Worm (Caenorhabditis elegans) whole organism, L4/young adult: ENCODE measurements around the gene grwd-1.

Source experiments
- W03F9.2 ChIP-seq: fragments of 150-350 bp; optimal IDR thresholded peaks from 2 replicates; lab custom pipeline; 2014; ENCODE audit warnings: missing biosample characterization, missing genetic modification characterization
- dao-5 ChIP-seq: sonication (generic microtip); optimal IDR thresholded peaks from 2 replicates; lab custom pipeline; 2016; ENCODE audit warnings: missing genotype, missing genetic modification characterization, moderate library complexity, missing compliant biosample characterization
- him-1 ChIP-seq: sonication (generic microtip); optimal IDR thresholded peaks from 2 replicates; lab custom pipeline; 2016; ENCODE audit warnings: missing genotype, missing genetic modification reagents, missing genetic modification characterization, missing compliant biosample characterization

grwd-1 gene

DNA sequence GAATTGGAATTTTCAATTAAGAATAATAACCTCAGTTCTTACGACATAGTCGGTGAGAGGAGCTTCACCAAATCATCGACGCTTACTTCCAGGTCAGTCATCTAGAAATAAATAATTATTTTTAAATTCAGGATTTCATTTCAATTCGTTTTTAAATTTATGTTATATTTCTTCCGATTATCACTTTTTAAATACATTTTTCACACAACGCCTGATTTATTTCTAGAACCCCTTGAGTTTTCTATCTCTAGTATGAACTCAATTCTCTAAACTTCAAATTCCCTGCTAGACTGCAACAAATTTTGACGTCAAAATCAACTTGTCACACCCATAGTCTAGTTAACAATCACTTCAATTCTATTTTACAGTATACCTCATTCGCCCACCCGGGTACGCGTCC is 3.8 kb upstream of the grwd-1 start, which contains the start of gene Y54H5A.2:
Gene Y54H5A.2 (minus strand): TSS at position 101 of the 400 bp plus-strand sequence.
- TF ChIP-seq him-1 (no peak), W03F9.2 (tag; lab: Kevin White, UChicago) (no peak), dao-5 (tag; lab: Kevin White, UChicago) (no peak)

DNA sequence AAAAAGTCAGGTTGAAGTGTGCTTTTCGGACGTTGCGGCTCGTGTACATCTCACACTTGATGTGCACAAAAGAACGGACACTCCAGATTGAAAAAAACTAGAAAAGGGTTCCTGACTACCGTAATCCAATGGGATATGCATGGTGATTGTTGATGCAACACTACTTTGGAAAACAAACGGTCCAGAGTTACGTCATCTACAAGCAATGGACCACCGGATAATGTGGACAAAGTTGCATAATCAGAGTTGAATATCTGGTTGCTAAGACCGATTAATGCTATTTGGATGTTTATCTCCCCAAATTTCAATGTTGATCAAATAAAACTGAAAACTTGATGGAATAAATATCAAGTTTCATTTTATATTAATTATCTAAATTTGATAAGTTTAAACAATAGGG is 3.3 kb upstream of the grwd-1 start:
- TF ChIP-seq him-1: no peak
- TF ChIP-seq dao-5 (tag; lab: Kevin White, UChicago): no peak
- TF ChIP-seq W03F9.2 (tag; lab: Kevin White, UChicago): no peak

DNA sequence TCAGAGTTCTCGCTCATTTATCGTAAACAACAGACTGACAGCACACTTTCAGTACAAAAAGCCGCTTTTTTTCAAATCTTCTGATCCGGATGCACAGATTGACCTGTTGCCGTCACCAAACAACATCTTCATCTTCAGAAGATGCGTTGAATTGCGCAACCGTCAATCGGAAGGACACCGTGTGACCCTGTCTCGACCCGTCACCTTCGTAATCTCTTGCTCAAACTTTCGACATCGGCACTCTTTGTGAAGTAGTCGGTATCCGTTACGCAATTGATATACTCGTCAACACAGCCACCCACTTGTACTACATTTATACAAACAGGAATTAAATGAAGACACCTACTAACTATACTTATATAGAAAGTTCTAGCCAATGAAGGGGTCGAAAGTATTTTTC is 2.3 kb upstream of the grwd-1 start:
- no peak for TF ChIP-seq him-1
- TF ChIP-seq W03F9.2 (tag; lab: Kevin White, UChicago): no peak
- TF ChIP-seq dao-5 (tag; lab: Kevin White, UChicago): no peak

DNA sequence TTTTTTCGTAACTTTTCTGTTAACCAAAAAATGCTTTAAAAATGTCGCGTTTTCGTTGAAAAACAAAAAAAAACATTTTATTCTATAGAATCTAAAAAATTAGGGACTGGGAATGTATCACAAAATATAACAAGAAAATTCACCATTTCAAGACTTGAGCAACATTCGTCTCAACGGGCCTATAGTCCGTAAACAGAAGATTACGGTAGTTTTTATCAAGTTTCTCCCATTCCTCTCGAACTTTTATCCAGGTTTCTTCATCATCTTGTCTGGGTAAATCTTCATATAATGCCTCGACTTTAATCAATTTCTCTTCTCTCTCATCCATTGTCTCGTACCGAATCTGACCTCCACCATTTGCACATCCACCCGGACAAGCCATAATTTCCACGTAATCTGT is 2.1 kb downstream of the grwd-1 start:
- no peak for TF ChIP-seq him-1
- TF ChIP-seq W03F9.2 (tag; lab: Kevin White, UChicago): no peak
- TF ChIP-seq dao-5 (tag; lab: Kevin White, UChicago): no peak

DNA sequence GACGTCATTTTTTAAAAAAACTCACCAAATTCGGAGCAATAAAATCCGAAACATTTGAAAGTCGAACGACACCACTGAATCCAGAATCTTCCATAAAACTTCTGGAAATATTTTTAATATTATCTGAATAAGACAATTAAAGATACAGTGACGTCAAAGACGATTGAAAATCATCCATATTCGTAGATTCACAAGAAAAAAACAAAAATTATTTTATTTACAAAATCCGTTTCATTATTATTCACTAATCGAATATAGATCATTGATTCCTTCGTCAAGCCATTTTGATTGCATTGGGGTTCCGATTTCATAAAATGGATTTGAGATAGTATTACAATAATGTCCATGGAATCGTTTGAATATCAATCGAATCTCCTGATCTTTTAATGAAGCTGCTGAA is 5.4 kb downstream of the grwd-1 start, which contains the start of gene oxy-4:
Gene oxy-4 (minus strand): TSS at position 101 of the 400 bp plus-strand sequence.
- no peak for TF ChIP-seq W03F9.2 (tag; lab: Kevin White, UChicago)
- no peak for TF ChIP-seq him-1
- TF ChIP-seq dao-5 (tag; lab: Kevin White, UChicago): no peak

DNA sequence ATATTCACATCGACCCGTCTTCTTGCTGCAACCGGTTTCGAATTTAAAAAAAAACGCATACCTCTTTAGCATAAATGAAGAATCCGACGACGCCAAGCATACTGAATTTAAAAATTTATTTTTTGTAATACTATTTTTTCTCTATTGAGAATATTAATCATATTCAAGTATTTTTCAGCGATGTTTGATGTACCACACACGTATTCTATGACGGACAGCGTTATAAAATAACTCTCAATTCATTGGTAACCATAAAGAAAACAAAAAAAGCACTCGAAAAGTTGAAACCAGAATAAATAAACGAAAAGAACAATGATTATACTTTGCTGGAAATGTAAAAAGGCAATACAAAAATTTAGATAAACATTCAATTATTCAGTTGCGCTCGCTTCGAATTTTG is 6.2 kb downstream of the grwd-1 start, which contains the start of gene T10F2.5:
Gene T10F2.5 (minus strand): TSS at position 101 of the 400 bp plus-strand sequence.
- TF ChIP-seq dao-5 (tag; lab: Kevin White, UChicago) (no peak), W03F9.2 (tag; lab: Kevin White, UChicago) (no peak), him-1 (no peak)

DNA sequence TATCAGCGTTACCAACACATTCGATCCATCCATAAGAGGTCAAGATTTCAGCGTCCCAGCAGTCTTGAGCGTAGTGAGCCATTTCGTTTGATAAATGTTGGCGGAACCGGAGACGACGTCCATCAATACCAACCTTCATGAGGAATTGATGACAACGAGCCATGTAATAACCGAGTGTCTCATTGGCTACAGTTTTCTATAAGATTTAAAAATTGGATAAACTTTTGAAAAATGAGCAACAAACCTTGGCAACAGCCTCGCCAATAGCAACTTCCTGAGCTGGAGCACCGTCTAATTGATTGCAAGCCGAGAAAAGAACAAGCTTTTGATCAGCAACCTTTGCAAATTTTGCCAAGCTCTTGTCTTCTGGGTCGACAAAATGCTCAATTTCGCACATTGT is 7.5 kb downstream of the grwd-1 start:
- TF ChIP-seq W03F9.2 (tag; lab: Kevin White, UChicago): no peak
- TF ChIP-seq him-1: no peak
- no peak for TF ChIP-seq dao-5 (tag; lab: Kevin White, UChicago)

DNA sequence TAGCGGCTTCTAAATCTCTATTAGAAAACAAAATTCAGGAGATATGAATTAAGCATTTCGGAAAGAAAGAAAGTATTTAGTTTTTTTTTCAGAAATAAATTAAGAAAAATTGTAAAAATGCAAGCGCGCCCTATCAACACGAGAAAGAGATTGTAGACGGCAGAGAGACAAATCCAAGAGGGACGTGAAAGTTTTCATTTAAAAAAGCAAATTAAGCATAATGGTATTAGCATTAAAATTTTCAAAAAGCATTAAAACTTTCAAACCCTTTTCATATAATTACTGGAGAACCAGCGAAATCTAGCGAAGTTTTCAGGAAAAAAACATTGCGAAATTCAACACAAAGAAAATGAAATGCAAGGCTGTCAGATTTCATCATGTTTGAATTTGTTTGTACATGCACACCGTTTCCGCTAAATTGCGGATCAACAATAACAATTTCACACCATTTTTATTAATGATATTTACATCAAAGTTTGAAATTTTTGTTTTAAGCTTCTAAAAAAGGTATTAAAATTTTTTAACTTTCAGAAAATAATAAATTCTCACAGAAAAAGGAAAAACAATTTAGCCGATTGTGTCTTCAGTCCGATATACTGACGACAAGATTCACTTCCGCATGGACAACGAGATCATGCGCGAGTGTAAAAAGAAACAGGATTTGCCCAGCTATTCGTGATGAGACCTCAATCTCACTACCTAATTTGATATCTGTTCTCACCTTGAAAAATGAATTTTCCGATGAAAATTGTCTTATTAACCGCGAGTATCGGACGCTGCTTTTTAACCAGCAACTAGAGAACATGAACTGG is 9.8 kb downstream of the grwd-1 start, which contains the start of gene gars-1:
Gene gars-1 (minus strand): TSS at position 808 of the 812 bp plus-strand sequence.
- no peak for TF ChIP-seq dao-5 (tag; lab: Kevin White, UChicago)
- TF ChIP-seq W03F9.2 (tag; lab: Kevin White, UChicago): peak; percentile 15
- no peak for TF ChIP-seq him-1

DNA sequence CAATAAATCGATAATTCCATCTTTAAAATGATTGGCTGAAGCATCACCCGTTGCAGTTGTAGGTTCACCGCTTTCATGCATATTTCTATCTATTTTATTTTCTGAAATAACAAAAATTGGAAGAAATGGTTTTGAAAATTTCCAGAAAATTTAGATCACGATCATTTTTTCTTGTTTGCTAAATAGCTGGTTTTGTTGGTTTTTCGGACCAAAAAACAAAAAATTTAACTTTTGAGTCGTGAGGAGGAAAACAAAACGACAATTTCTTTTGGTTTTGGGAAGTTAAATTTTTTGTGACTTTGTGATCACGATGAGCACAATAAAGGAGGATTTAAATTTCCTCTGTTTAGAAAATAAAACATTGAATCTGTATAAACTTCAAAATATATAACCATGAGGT is 11.9 kb downstream of the grwd-1 start, which contains the start of gene T10F2.2:
Gene T10F2.2 (minus strand): TSS at position 101 of the 400 bp plus-strand sequence.
- TF ChIP-seq W03F9.2 (tag; lab: Kevin White, UChicago): no peak
- no peak for TF ChIP-seq him-1
- TF ChIP-seq dao-5 (tag; lab: Kevin White, UChicago): no peak

DNA sequence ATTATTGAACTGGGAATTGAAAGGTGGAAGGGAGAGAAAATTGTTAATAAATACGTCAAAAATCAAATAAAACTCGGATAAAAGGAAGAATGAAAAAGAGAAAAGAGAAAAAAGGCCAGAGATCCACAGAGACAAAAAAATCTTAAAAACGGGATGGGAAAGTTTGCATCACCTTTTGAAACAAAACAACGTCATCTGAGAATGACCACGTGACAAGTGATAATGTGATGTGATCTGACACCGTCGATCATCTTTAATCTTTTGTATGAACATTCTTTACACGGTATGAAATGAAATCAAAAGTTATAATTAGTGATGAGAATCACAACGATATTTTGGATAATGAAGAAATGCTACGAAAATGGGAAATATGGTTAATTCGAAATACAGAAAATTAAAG is 12.5 kb downstream of the grwd-1 start:
- no peak for TF ChIP-seq him-1
- no peak for TF ChIP-seq dao-5 (tag; lab: Kevin White, UChicago)
- TF ChIP-seq W03F9.2 (tag; lab: Kevin White, UChicago): no peak

DNA sequence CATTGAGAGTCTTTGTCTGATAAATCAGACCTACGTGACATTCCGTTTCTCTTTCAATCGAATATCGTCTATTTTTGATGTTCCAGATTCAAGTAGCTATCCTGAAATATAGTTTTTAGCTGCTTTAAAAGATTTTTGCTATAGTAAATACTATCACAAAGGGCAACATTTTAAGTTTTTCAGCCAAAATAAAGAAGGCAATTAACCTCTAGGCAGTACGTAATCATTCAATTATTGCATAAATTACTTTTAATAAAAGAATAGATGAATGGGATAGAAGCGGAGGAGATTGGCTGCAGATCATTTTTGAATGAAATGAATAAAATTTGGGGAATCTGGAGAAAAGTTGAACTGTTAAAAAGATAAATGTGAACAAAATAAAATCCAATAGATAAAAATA is 16.4 kb downstream of the grwd-1 start, which contains the start of gene ulp-1:
Gene ulp-1 (minus strand): TSS at position 101 of the 400 bp plus-strand sequence.
- TF ChIP-seq W03F9.2 (tag; lab: Kevin White, UChicago) (no peak), dao-5 (tag; lab: Kevin White, UChicago) (no peak)

DNA sequence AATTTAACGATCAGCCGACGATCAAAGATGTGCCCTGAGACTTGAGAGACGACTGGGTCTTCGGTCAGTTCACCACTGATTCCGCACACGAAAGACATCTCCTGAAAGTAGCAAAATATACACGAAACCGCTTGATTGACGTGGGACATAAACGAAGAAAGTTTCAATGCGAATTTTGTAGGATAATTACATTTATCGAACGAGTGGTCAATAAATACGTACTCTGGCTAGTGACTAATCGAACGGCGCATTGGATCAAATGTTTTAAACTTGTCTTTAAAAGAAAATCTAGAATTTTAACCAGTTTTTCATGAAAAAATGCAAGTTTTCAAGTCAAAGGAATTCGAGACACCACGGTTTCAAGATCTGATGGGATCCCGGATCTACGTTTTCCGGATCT is 18.7 kb downstream of the grwd-1 start, which contains the start of gene prp-19:
Gene prp-19 (minus strand): TSS at position 101 of the 400 bp plus-strand sequence.
- TF ChIP-seq him-1: no peak
- TF ChIP-seq dao-5 (tag; lab: Kevin White, UChicago): no peak
- no peak for TF ChIP-seq W03F9.2 (tag; lab: Kevin White, UChicago)

DNA sequence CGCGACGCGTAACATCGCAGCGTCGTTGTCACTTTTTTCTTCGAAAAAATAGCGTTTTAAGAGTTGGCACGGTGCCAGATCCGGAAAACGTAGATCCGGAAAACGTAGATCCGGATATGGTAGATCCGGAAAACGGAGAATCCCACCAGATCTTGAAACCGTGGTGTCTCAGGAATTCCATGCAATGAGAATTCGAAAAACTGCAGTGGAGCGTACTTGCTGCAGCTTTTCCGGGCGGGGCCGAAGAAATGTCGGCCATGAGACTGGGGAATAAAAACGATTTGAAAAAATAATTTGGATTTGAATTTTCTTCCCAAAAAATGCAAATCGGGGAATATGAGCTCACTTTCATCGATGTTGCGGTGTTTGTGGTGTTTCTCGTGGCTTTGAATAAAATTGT is 19.2 kb downstream of the grwd-1 start, which contains the start of gene K10D2.5:
Gene K10D2.5 (plus strand): TSS at position 251 of the 400 bp plus-strand sequence.
- TF ChIP-seq dao-5 (tag; lab: Kevin White, UChicago): no peak
- TF ChIP-seq him-1: peak; percentile 86
- TF ChIP-seq W03F9.2 (tag; lab: Kevin White, UChicago): peak; percentile 89

DNA sequence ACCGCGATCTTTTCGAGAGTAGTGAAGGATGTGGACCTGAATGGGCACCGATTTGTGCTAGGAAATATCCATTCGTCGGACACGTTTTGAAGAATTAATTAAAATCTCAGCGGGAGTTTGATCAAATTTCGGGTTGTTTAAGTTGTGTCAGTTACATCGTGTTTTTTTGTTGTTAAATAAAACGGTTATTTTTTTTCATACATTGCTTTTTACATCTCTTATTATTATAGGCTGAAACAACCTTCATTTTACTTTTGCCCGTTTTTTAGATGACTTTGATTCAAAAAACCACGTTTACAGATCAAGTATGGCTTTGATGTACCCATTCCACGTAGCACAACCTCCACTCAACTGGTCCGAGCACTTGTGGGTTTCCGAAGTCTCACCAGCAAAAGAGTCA is 19.9 kb downstream of the grwd-1 start, which contains the start of gene emb-1:
Gene emb-1 (plus strand): TSS at position 301 of the 400 bp plus-strand sequence.
- TF ChIP-seq dao-5 (tag; lab: Kevin White, UChicago) (no peak), him-1 (no peak), W03F9.2 (tag; lab: Kevin White, UChicago) (no peak)
